Fruit fly (Drosophila melanogaster) whole organism, wandering third instar larva: ENCODE measurements around the gene CG15211.

ENCODE experiments used
- Jra ChIP-seq: sonication (Bioruptor generic); optimal IDR thresholded peaks from 2 replicates; lab custom pipeline; 2016; ENCODE audit warnings: missing biosample characterization, missing genetic modification characterization
- h ChIP-seq: fragments of 200-800 bp; sonication (Bioruptor generic); optimal IDR thresholded peaks from 3 replicates; lab custom pipeline; 2016; ENCODE audit warnings: missing biosample characterization, mild to moderate bottlenecking, missing genetic modification characterization

DNA sequence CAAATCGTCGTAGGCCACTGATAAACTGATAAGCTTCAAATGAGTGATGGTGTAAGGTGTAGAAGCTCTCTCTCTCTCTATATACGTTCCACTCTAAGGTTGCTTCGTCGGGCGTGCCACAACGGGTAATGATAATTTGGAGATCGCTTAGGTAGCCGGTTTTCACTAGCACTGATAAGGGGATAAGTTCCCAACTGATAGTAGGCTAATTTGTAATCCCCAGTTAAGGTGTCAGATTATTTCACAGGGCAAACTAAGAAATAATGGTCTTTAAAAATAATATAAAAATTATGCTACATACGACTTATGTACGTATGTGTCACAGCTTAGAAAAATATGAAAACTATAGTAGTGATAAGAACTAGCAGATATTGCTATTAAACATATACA, 9.8 kb upstream of the CG15211 start:
- TF ChIP-seq Jra (GFP tag; lab: Kevin White, UChicago) (no peak), h (GFP tag; lab: Kevin White, UChicago) (no peak)
